Worm (Caenorhabditis elegans) whole organism, L2 larva: Measurements from ENCODE around the gene srh-116.

ENCODE experiments used
- R02D3.7 ChIP-seq: fragments of 150-350 bp; optimal IDR thresholded peaks from 2 replicates; lab custom pipeline; 2014; ENCODE audit warnings: missing biosample characterization, missing genetic modification characterization
- ZK546.5 ChIP-seq: sonication (generic microtip); optimal IDR thresholded peaks from 2 replicates; lab custom pipeline; 2017; ENCODE audit warnings: missing biosample characterization, missing genetic modification characterization
- ama-1 ChIP-seq: fragments of 150-350 bp; optimal IDR thresholded peaks from 2 replicates; lab custom pipeline; 2018; ENCODE audit warnings: inconsistent platforms
- blmp-1 ChIP-seq: sonication (generic microtip); optimal IDR thresholded peaks from 2 replicates; lab custom pipeline; 2017; ENCODE audit warnings: missing genetic modification characterization, mild to moderate bottlenecking, missing compliant biosample characterization, antibody characterized with exemption, moderate library complexity; ENCODE audit not compliant: insufficient read depth
- ceh-16 ChIP-seq: fragments of 150-350 bp; optimal IDR thresholded peaks from 2 replicates; lab custom pipeline; 2014; ENCODE audit warnings: missing biosample characterization, missing genetic modification characterization
- ceh-82 ChIP-seq: fragments of 150-350 bp; optimal IDR thresholded peaks from 2 replicates; lab custom pipeline; 2014; ENCODE audit warnings: missing biosample characterization, missing genetic modification characterization
- egl-27 ChIP-seq: sonication (generic microtip); optimal IDR thresholded peaks from 3 replicates; lab custom pipeline; 2017; ENCODE audit warnings: missing biosample characterization, missing genetic modification reagents, missing genetic modification characterization
- elt-1 ChIP-seq: fragments of 150-350 bp; optimal IDR thresholded peaks from 2 replicates; lab custom pipeline; 2014; ENCODE audit warnings: missing biosample characterization, missing genetic modification characterization
- elt-3 ChIP-seq: sonication (generic microtip); optimal IDR thresholded peaks from 2 replicates; lab custom pipeline; 2017; ENCODE audit warnings: missing biosample characterization, missing genetic modification characterization
- fos-1 ChIP-seq: fragments of 150-350 bp; optimal IDR thresholded peaks from 2 replicates; lab custom pipeline; 2014; ENCODE audit warnings: missing biosample characterization, missing genetic modification characterization
- gmeb-1 ChIP-seq: fragments of 150-350 bp; optimal IDR thresholded peaks from 2 replicates; lab custom pipeline; 2014; ENCODE audit warnings: missing biosample characterization, missing genetic modification characterization
- lin-13 ChIP-seq: fragments of 150-350 bp; optimal IDR thresholded peaks from 2 replicates; lab custom pipeline; 2014; ENCODE audit warnings: missing biosample characterization, missing genetic modification reagents, missing genetic modification characterization
- lsy-2 ChIP-seq, 2 experiments: fragments of 150-350 bp in 1 of 2; sonication (generic microtip) in 1 of 2; optimal IDR thresholded peaks; 2 replicates each; lab custom pipeline; 2014 to 2017; ENCODE audit warnings: missing biosample characterization in 2 of 2, missing genetic modification characterization in 2 of 2
- mbf-1 ChIP-seq: sonication (generic microtip); optimal IDR thresholded peaks from 2 replicates; lab custom pipeline; 2017; ENCODE audit warnings: missing biosample characterization, missing genetic modification characterization
- nhr-12 ChIP-seq: fragments of 150-350 bp; optimal IDR thresholded peaks from 2 replicates; lab custom pipeline; 2014; ENCODE audit warnings: missing biosample characterization, missing genetic modification characterization
- nhr-129 ChIP-seq: fragments of 150-350 bp; optimal IDR thresholded peaks from 2 replicates; lab custom pipeline; 2014; ENCODE audit warnings: missing biosample characterization, missing genetic modification characterization
- nhr-21 ChIP-seq: fragments of 150-350 bp; optimal IDR thresholded peaks from 2 replicates; lab custom pipeline; 2014; ENCODE audit warnings: missing biosample characterization, missing genetic modification characterization
- nhr-237 ChIP-seq: fragments of 150-350 bp; optimal IDR thresholded peaks from 2 replicates; lab custom pipeline; 2014; ENCODE audit warnings: missing biosample characterization, missing genetic modification characterization
- nhr-6 ChIP-seq: fragments of 150-350 bp; optimal IDR thresholded peaks from 2 replicates; lab custom pipeline; 2014; ENCODE audit warnings: missing biosample characterization, missing genetic modification characterization
- peb-1 ChIP-seq: fragments of 150-350 bp; optimal IDR thresholded peaks from 2 replicates; lab custom pipeline; 2014; ENCODE audit warnings: missing biosample characterization, missing genetic modification characterization
- skn-1 ChIP-seq: sonication (generic microtip); optimal IDR thresholded peaks from 2 replicates; lab custom pipeline; 2017; ENCODE audit warnings: missing biosample characterization, missing genetic modification characterization
- sma-3 ChIP-seq: sonication (generic microtip); optimal IDR thresholded peaks from 2 replicates; lab custom pipeline; 2016; ENCODE audit warnings: missing genetic modification reagents, missing genetic modification characterization, missing compliant biosample characterization
- sma-9 ChIP-seq, 2 experiments: fragments of 150-350 bp in 1 of 2; sonication (generic microtip) in 1 of 2; optimal IDR thresholded peaks; 2 replicates each; lab custom pipeline; 2014 to 2016; ENCODE audit warnings: missing genetic modification characterization in 2 of 2, mild to moderate bottlenecking in 1 of 2, missing biosample characterization in 1 of 2, missing compliant biosample characterization in 1 of 2, missing genetic modification reagents in 1 of 2, moderate library complexity in 1 of 2
- snpc-4 ChIP-seq: fragments of 150-350 bp; optimal IDR thresholded peaks from 2 replicates; lab custom pipeline; 2014; ENCODE audit warnings: missing biosample characterization, missing genetic modification characterization
- unc-55 ChIP-seq: fragments of 150-350 bp; sonication (generic microtip); optimal IDR thresholded peaks from 3 replicates; lab custom pipeline; 2014; ENCODE audit warnings: missing biosample characterization, missing genetic modification reagents, missing genetic modification characterization
- zag-1 ChIP-seq: fragments of 150-350 bp; optimal IDR thresholded peaks from 2 replicates; lab custom pipeline; 2014; ENCODE audit warnings: missing biosample characterization, missing genetic modification characterization
- ztf-1 ChIP-seq: fragments of 200-800 bp; sonication (Bioruptor generic); conservative IDR thresholded peaks from 2 replicates; pipeline ENCODE4 v1.3.6; 2022; ENCODE audit warnings: missing genetic modification characterization, missing compliant biosample characterization

The srh-116 gene

DNA sequence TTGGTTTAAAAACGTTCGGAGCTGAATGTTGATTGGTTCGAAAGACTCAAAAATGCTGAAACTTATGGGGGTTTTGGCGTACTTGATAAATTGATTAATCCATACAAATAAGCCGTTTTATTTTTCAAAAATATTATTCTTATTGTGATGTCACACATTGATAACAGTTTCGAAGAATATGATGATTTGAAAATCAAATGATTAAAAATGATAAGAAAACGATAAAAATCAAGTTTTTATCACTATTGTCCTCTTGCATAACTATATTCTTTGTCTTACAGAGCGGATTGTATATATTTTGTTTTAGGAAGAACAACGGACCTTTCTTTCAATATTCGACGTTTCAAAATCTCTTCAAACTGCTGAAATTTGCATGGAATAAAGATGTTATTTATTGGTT lies 11.9 kb downstream of the srh-116 start:
- TF ChIP-seq ztf-1 (GFP tag; lab: Robert Waterston, UW) (no peak), nhr-12 (tag; lab: Kevin White, UChicago) (no peak), unc-55 (GFP tag; lab: Kevin White, UChicago) (no peak), fos-1 (tag; lab: Kevin White, UChicago) (peak; percentile 87)

DNA sequence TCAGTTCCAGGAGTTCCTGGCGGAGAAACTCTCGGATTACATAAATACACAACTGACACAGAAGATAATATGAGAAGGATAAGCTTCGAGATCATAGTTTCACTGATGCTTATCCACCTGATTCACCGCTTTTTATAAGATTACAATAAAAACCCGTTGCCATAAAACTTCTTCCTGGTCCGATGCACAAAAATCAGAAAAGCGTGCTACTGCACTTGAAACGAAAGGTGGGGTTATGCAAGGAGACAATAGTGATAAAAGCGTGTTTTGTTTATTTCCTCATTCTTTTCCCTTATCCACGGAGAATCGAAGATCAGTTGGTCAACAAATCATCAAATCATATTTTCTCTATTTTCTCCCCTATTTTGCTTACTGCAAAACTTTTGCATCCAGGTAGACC lies 12.4 kb downstream of the srh-116 start, which contains the start of gene Y68A4B.3:
Gene Y68A4B.3 (minus strand): TSS at position 101 of the 400 bp plus-strand sequence.
- TF ChIP-seq blmp-1 (tag; lab: Kevin White, UChicago) (no peak), egl-27 (tag; lab: Kevin White, UChicago) (no peak), ceh-82 (tag; lab: Kevin White, UChicago) (no peak), elt-1 (tag; lab: Kevin White, UChicago) (no peak), lsy-2 (tag; optimal IDR thresholded peaks at IDR 0.05; lab: Kevin White, UChicago) (no peak), nhr-237 (tag; lab: Kevin White, UChicago) (no peak), nhr-12 (tag; lab: Kevin White, UChicago) (no peak), ztf-1 (GFP tag; lab: Robert Waterston, UW) (no peak), zag-1 (no peak), sma-3 (GFP tag; lab: Kevin White, UChicago) (no peak), mbf-1 (no peak), ceh-16 (tag; lab: Kevin White, UChicago) (no peak), lin-13 (GFP tag; lab: Kevin White, UChicago) (no peak), ZK546.5 (tag; lab: Kevin White, UChicago) (no peak), ama-1 (lab: Kevin White, UChicago) (no peak), nhr-6 (tag; lab: Kevin White, UChicago) (no peak), elt-3 (tag; lab: Kevin White, UChicago) (no peak), fos-1 (tag; lab: Kevin White, UChicago) (no peak)

DNA sequence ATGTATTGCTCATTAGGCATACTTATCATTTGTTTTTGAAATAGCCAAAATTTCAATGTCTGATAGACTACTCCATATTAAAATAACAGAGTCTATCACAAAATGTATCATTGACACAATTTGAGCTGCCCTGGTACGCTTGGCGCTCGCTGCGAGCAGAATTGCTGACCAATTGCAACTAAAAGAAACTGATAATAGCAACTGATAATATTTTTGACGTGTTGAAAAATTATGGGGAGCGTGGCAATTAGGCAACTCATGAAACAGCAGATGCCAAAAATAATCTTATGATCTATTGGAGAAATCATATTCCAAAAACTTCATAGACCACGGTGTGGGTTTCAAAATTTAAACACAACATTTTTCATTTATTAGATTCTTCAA lies 13.7 kb downstream of the srh-116 start:
- TF ChIP-seq fos-1 (tag; lab: Kevin White, UChicago) (peak; percentile 83), gmeb-1 (tag; lab: Kevin White, UChicago) (peak; percentile 25), ceh-82 (tag; lab: Kevin White, UChicago) (no peak), sma-9 (GFP tag; optimal IDR thresholded peaks at IDR 0.05; lab: Kevin White, UChicago) (peak; percentile 24), sma-9 (tag; optimal IDR thresholded peaks at IDR 0.05; lab: Kevin White, UChicago) (no peak)

DNA sequence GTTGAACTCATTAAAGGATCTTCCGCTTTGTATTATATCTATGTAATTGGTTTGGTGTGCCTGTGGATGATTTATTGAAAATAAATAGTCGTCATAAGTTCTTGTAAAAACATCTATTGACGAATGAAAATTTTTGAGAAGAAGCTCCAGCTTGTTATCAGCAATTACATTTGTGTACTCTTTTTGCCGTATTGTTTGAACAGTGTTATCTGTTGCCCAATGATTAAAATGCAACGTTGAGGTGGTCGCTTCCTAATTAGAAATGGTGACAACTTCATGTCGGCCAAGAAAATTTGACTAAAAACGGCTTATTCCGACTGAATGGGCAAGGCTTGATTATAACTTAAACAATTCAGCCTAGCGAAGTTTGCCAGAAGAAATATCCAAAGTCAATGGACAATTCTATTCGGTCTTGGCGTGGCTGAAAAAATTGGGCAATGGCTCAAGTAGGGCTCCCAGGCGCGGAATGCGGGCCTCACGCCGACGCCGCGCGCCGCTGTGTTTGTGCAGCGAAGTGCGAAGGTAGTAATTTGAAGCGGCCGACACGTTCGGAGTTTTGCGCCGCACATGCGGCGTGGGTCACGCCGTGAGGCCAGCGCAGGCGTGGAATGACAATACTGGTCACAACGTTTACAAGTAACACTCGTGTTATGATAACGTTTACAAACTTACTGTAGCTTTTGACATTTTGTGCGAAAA lies 14.2 kb downstream of the srh-116 start:
- TF ChIP-seq fos-1 (tag; lab: Kevin White, UChicago), result peak; percentile 73
- TF ChIP-seq R02D3.7 (tag; lab: Kevin White, UChicago), result no peak

DNA sequence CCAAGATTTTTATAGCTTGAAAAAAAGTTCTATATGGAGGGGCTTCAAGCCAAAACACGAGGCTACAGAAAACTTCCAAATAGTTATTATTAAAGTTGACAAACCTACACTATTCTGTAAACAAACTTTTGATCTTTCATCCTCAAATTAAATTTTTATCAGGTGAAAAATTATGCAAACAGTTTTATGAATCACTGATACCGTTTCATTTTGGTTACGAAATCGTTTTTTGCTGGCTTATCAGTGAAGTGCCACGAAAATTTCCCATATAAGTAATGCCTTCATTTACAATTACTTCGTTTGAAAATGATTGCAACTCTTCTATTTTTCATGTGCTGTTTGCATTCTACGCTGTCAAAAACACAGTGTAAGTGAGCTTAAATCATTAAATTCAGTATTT lies 16.1 kb downstream of the srh-116 start, which contains the start of gene T19C9.8:
Gene T19C9.8 (plus strand): TSS at position 299 of the 400 bp plus-strand sequence.
- TF ChIP-seq peb-1 (tag; lab: Kevin White, UChicago) (no peak), nhr-129 (tag; lab: Kevin White, UChicago) (no peak), zag-1 (no peak), fos-1 (tag; lab: Kevin White, UChicago) (peak; percentile 95), sma-9 (GFP tag; optimal IDR thresholded peaks at IDR 0.05; lab: Kevin White, UChicago) (peak; percentile 10), sma-9 (tag; optimal IDR thresholded peaks at IDR 0.05; lab: Kevin White, UChicago) (no peak)

DNA sequence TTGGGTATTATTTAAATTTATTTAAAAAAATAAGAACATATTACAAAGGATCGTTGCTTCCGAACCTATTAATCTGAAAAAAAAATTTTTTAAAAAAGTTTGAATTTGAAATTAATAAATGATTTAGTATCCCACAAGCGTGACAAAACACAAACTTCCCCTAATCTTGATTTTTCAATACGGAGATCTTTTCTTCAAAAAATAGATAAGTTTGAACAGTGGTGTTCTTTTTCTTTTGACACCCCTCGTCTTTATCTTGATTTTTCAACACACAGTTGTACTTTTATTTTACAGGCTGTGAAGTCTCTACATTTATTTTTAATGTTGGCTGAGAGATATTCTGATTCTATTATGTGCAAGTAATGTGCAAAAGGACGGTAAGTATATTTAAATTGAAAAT lies 18.6 kb downstream of the srh-116 start, which contains the start of gene T19C9.10:
Gene T19C9.10 (plus strand): TSS at position 248 of the 400 bp plus-strand sequence.
- TF ChIP-seq skn-1 (tag; lab: Kevin White, UChicago), result no peak

DNA sequence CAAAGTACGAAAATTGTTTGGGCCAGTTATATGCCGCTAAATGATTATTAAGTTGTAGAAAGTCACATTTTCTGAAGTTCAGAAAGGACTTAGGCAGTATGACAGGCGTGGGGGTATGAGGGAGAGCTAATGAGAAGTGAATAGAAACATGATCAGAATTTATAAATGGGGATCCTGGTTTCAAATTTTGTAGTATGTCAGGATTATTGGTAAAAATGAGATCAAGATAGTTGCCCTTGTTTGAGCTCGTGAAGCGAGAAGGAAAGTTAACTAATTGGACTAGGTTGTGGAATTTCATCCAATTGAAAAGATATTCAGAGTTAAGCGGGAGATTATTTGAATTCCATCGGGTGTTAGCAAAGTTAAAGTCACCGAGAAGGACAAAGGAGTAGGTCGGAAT lies 22.5 kb downstream of the srh-116 start:
- TF ChIP-seq nhr-21 (no peak), snpc-4 (tag; lab: Kevin White, UChicago) (no peak)
- TF ChIP-seq, all 48 proteins: peak for 0
